Worm (Caenorhabditis elegans): ENCODE measurements around the gene pqn-84.

ce11 chrIII:11703006-11703775, 3.1 kb downstream of the pqn-84 start:
- TF ChIP-seq ztf-1 (GFP tag; conservative IDR thresholded peaks at IDR 0.05) (no peak), lin-13 (GFP tag; optimal IDR thresholded peaks at IDR 0.05) (no peak), ama-1 (optimal IDR thresholded peaks at IDR 0.05) (no peak)

Data from whole organism, L2 larva.